Worm (Caenorhabditis elegans): ENCODE measurements around the gene F26D2.16.

F26D2.16 gene

DNA sequence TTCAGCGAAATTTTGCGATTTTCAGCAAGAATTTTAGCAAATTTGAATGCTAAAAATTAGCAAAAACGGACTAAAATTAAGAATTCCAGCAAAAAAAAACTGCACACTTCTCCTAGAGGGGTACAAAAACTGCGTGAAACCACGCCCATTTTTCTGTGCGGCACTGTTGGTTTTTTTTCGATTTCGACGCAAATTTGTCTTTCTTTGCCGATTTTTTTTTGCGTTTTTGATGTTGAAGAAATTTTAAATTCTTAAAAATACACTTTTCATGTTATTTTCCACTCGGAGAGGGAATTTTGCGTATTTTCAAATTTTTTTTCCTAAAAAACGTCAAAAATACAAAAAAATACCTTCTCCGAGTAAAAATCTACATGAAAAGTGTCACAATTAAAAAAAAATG lies 15.7 kb downstream of the F26D2.16 start, which contains the start of gene syp-1:
Gene syp-1 (plus strand): TSS at position 301 of the 400 bp plus-strand sequence.
- no peak for TF ChIP-seq sptf-2 (GFP tag; optimal IDR thresholded peaks at IDR 0.05)
- TF ChIP-seq him-1 (tag; optimal IDR thresholded peaks at IDR 0.05): no peak
- TF ChIP-seq snpc-1.1 (tag; optimal IDR thresholded peaks at IDR 0.05; ENCODE audit: insufficient read depth): no peak
- TF ChIP-seq attf-5 (GFP tag; optimal IDR thresholded peaks at IDR 0.05): no peak
- TF ChIP-seq xnd-1 (tag; optimal IDR thresholded peaks at IDR 0.05): no peak
- no peak for TF ChIP-seq Y79H2A.3 (GFP tag; conservative IDR thresholded peaks at IDR 0.05)
- TF ChIP-seq ceh-27 (GFP tag; optimal IDR thresholded peaks at IDR 0.05): no peak
- TF ChIP-seq Y56A3A.18 (GFP tag; IDR thresholded peaks at IDR 0.05): no peak
- no peak for TF ChIP-seq nhr-80 (tag; optimal IDR thresholded peaks at IDR 0.05)
- no peak for TF ChIP-seq nhr-120 (GFP tag; IDR thresholded peaks at IDR 0.05)
- no peak for TF ChIP-seq hlh-12 (tag; optimal IDR thresholded peaks at IDR 0.05)

ce11 chrV:16401519-16401918 lies 18.1 kb downstream of the F26D2.16 start, which contains the start of gene F13A7.14:
Gene F13A7.14, plus strand, starts transcription at chrV:16401891.
- TF ChIP-seq let-607 (tag; optimal IDR thresholded peaks at IDR 0.05): peak in 1 of 2 experiments; percentile 46
- peak; percentile 66 for TF ChIP-seq madf-8 (GFP tag; conservative IDR thresholded peaks at IDR 0.05)
- no peak for TF ChIP-seq hrde-1 (tag; optimal IDR thresholded peaks at IDR 0.05; ENCODE audit: borderline replicate concordance)
- no peak for TF ChIP-seq nfyb-1 (GFP tag; IDR thresholded peaks at IDR 0.05)
- TF ChIP-seq efl-1 (GFP tag; optimal IDR thresholded peaks at IDR 0.05): peak; percentile 73
- TF ChIP-seq ccch-3 (GFP tag; optimal IDR thresholded peaks at IDR 0.05): no peak
- TF ChIP-seq unc-62 (GFP tag; optimal IDR thresholded peaks at IDR 0.05): no peak
- TF ChIP-seq cebp-1 (GFP tag; IDR thresholded peaks at IDR 0.05): no peak
- TF ChIP-seq cebp-1 (tag; optimal IDR thresholded peaks at IDR 0.05): peak; percentile 39
- no peak for TF ChIP-seq nhr-120 (GFP tag; IDR thresholded peaks at IDR 0.05)
- peak; percentile 80 for TF ChIP-seq ceh-27 (GFP tag; optimal IDR thresholded peaks at IDR 0.05)
- TF ChIP-seq ztf-25 (GFP tag; IDR thresholded peaks at IDR 0.05): no peak
- no peak for TF ChIP-seq rpc-1 (optimal IDR thresholded peaks at IDR 0.05)
- no peak for TF ChIP-seq rpc-1 (tag; optimal IDR thresholded peaks at IDR 0.05)
- peak; percentile 62 for TF ChIP-seq attf-3 (GFP tag; conservative IDR thresholded peaks at IDR 0.05)
- TF ChIP-seq hlh-12 (tag; optimal IDR thresholded peaks at IDR 0.05): no peak
- TF ChIP-seq ceh-58 (GFP tag; IDR thresholded peaks at IDR 0.05): no peak
- TF ChIP-seq zfh-2 (GFP tag; conservative IDR thresholded peaks at IDR 0.05): no peak
- TF ChIP-seq F23B12.7 (tag; optimal IDR thresholded peaks at IDR 0.05; ENCODE audit: insufficient read depth): peak; percentile 30
- no peak for TF ChIP-seq sptf-2 (GFP tag; optimal IDR thresholded peaks at IDR 0.05)
- 0 out of 2 replicates have a peak, but pooled peaks have one; percentile 38 for TF ChIP-seq ceh-100 (GFP tag; IDR thresholded peaks at IDR 0.05)
- TF ChIP-seq ceh-40 (GFP tag; IDR thresholded peaks at IDR 0.05): no peak
- TF ChIP-seq Y67H2A.10 (GFP tag; conservative IDR thresholded peaks at IDR 0.05): no peak
- TF ChIP-seq F57A8.1 (GFP tag; optimal IDR thresholded peaks at IDR 0.05): no peak
- TF ChIP-seq mxl-1 (tag; optimal IDR thresholded peaks at IDR 0.05): no peak
- TF ChIP-seq dpl-1 (GFP tag; optimal IDR thresholded peaks at IDR 0.05): peak; percentile 84
- TF ChIP-seq F37B4.10 (GFP tag; IDR thresholded peaks at IDR 0.05): no peak
- TF ChIP-seq egrh-3 (GFP tag; IDR thresholded peaks at IDR 0.05): 0 out of 2 replicates have a peak, but pooled peaks have one; percentile 42
- TF ChIP-seq snpc-1.3 (tag; optimal IDR thresholded peaks at IDR 0.05; ENCODE audit: insufficient read depth): peak; percentile 39
- no peak for TF ChIP-seq hsf-1 (GFP tag; IDR thresholded peaks at IDR 0.05)
- TF ChIP-seq Y79H2A.3 (GFP tag; conservative IDR thresholded peaks at IDR 0.05): no peak
- TF ChIP-seq F57C9.4 (tag; optimal IDR thresholded peaks at IDR 0.05): no peak
- TF ChIP-seq bed-2 (GFP tag; IDR thresholded peaks at IDR 0.05): peak; percentile 89
- TF ChIP-seq F39B2.1 (GFP tag; IDR thresholded peaks at IDR 0.05): no peak
- TF ChIP-seq tlf-1 (GFP tag; optimal IDR thresholded peaks at IDR 0.05): no peak
- TF ChIP-seq Y95B8A.8 (GFP tag; IDR thresholded peaks at IDR 0.05): no peak
- no peak for TF ChIP-seq ztf-22 (GFP tag; optimal IDR thresholded peaks at IDR 0.05)
- no peak for TF ChIP-seq hmg-1.2 (GFP tag; IDR thresholded peaks at IDR 0.05)
- TF ChIP-seq xnd-1 (tag; optimal IDR thresholded peaks at IDR 0.05): peak; percentile 6
- TF ChIP-seq atf-7 (tag; optimal IDR thresholded peaks at IDR 0.05): no peak
- TF ChIP-seq attf-6 (GFP tag; IDR thresholded peaks at IDR 0.05): peak; percentile 76
- TF ChIP-seq aptf-2 (GFP tag; conservative IDR thresholded peaks at IDR 0.05): peak; percentile 72; the same call in 1 of the 2 replicates

Measured in whole organism, young adult.